Fruit fly (Drosophila melanogaster): ENCODE data around the gene dl.

dl gene

DNA sequence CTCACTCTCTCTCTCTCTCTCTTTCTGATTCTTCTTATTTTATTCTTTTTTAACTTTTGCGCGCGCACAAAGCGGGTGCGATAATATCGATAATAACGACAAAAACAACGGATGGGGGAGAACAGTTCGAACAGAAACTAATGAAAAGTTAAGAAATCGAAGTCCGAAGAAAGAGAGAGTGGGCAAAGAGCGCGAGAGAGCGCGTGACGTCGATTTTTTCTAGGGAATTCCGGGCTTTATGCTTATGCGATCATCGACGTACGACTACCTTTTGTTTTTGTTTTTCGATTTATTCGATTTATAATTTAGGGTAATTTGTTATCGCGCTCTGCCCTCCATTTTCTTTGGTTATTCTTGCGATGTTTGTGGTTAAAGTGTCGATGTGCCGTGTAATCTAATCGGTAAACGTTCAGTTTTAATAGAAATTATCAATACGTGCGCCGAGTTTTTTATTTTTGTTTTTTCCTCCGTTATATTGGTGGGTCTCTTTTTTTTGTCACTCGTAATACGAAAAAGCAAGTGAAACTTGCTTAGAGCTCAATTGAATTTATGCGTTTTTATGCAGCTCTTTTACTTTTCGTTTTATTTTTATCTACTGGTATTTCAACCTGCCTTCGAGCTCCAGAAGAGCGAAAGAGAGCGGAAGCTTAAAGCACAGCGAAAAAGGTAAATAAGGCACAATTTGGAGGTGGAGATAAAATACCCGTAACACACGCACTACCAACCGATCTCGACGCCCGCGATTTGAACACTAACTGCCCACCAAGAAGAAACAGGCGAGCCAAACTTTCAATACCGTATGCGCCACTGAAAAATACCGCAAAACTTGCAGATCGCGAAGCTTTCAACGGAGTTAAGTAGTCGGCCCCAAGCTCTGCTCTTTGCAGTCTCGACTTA, at the start of gene dl (continued):
- TF ChIP-seq CG10147 (GFP tag; optimal IDR thresholded peaks at IDR 0.05) (no peak), mirr (GFP tag; optimal IDR thresholded peaks at IDR 0.05) (peak; percentile 21), Adf1 (GFP tag; IDR thresholded peaks at IDR 0.05) (no peak; the same call in 1 of the 2 replicates), eyg (GFP tag; optimal IDR thresholded peaks at IDR 0.05) (no peak), inv (GFP tag; IDR thresholded peaks at IDR 0.05; ENCODE audit: partially characterized antibody) (no peak), phol (tag; optimal IDR thresholded peaks at IDR 0.05) (no peak), CG13123 (GFP tag; optimal IDR thresholded peaks at IDR 0.05) (no peak), Taf1 (GFP tag; IDR thresholded peaks at IDR 0.05) (no peak), knrl (GFP tag; IDR thresholded peaks at IDR 0.05; ENCODE audit: partially characterized antibody) (no peak; the same call in 2 of the 3 replicates), Dfd (GFP tag; optimal IDR thresholded peaks at IDR 0.05) (no peak), E2f2 (GFP tag; IDR thresholded peaks at IDR 0.05) (no peak), YL-1 (GFP tag; optimal IDR thresholded peaks at IDR 0.05) (no peak), ewg (GFP tag; optimal IDR thresholded peaks at IDR 0.05) (no peak), CG6813 (GFP tag; optimal IDR thresholded peaks at IDR 0.05) (no peak), tll (GFP tag; optimal IDR thresholded peaks at IDR 0.05) (no peak), CG10321 (GFP tag; IDR thresholded peaks at IDR 0.05) (no peak), CG18262 (tag; optimal IDR thresholded peaks at IDR 0.05) (peak; percentile 5), Stat92E (GFP tag; optimal IDR thresholded peaks at IDR 0.05) (no peak), Gsc (GFP tag; IDR thresholded peaks at IDR 0.05) (no peak), CG6272 (GFP tag; IDR thresholded peaks at IDR 0.05) (no peak), D (optimal IDR thresholded peaks at IDR 0.05) (no peak), D (GFP tag; optimal IDR thresholded peaks at IDR 0.05) (no peak), fd3F (GFP tag; optimal IDR thresholded peaks at IDR 0.05) (no peak), BEAF-32 (GFP tag; optimal IDR thresholded peaks at IDR 0.05) (peak; percentile 4), Hr3 (GFP tag; optimal IDR thresholded peaks at IDR 0.05) (no peak), CG9797 (GFP tag; optimal IDR thresholded peaks at IDR 0.05) (no peak), nerfin-2 (GFP tag; IDR thresholded peaks at IDR 0.05; ENCODE audit: partially characterized antibody) (peak; percentile 37; the same call in 1 of the 2 replicates), MTF-1 (GFP tag; optimal IDR thresholded peaks at IDR 0.05; ENCODE audit: borderline replicate concordance) (no peak), nmo (GFP tag; optimal IDR thresholded peaks at IDR 0.05) (no peak), Dp (GFP tag; optimal IDR thresholded peaks at IDR 0.05) (peak; percentile 27), p53 (GFP tag; optimal IDR thresholded peaks at IDR 0.05) (no peak), PHDP (tag; optimal IDR thresholded peaks at IDR 0.05) (no peak), unc-4 (GFP tag; IDR thresholded peaks at IDR 0.05; ENCODE audit: partially characterized antibody) (no peak), Rfx (GFP tag; IDR thresholded peaks at IDR 0.05) (peak; percentile 27; the same call in 1 of the 2 replicates), twi (tag; optimal IDR thresholded peaks at IDR 0.05) (no peak), HmgD (GFP tag; optimal IDR thresholded peaks at IDR 0.05) (no peak), CG2875 (GFP tag; optimal IDR thresholded peaks at IDR 0.05) (no peak), Mes4 (GFP tag; optimal IDR thresholded peaks at IDR 0.05) (no peak), lola (GFP tag; optimal IDR thresholded peaks at IDR 0.05) (no peak), CG4617 (GFP tag; optimal IDR thresholded peaks at IDR 0.05; ENCODE audit: borderline replicate concordance) (no peak), Bteb2 (GFP tag; optimal IDR thresholded peaks at IDR 0.05) (no peak), NFAT (GFP tag; IDR thresholded peaks at IDR 0.05) (peak; percentile 46; the same call in 1 of the 2 replicates), yki (optimal IDR thresholded peaks at IDR 0.05) (no peak), Spps (tag; optimal IDR thresholded peaks at IDR 0.05) (no peak), CG1792 (GFP tag; optimal IDR thresholded peaks at IDR 0.05) (no peak), Fer2 (tag; optimal IDR thresholded peaks at IDR 0.05) (no peak), slou (GFP tag; optimal IDR thresholded peaks at IDR 0.05) (no peak), toy (GFP tag; IDR thresholded peaks at IDR 0.05) (no peak)
